Worm (Caenorhabditis elegans) whole organism, L1 larva: ENCODE data around the gene arrd-6.

ENCODE experiments used
- efl-1 ChIP-seq, 4 experiments: fragments of 150-350 bp; optimal IDR thresholded peaks in 3 of 4; peaks in 1 of 4; 1 replicate in 1 of 4; 2 replicates in 3 of 4; lab custom pipeline; 2014; ENCODE audit warnings: missing biosample characterization in 2 of 4, missing genetic modification characterization in 2 of 4, missing genetic modification reagents in 2 of 4
- egl-27 ChIP-seq, 2 experiments: fragments of 150-350 bp in 1 of 2; sonication (generic microtip); optimal IDR thresholded peaks; 3 replicates each; lab custom pipeline; 2017 to 2018; ENCODE audit warnings: missing biosample characterization in 2 of 2, missing genetic modification characterization in 2 of 2, missing genetic modification reagents in 2 of 2
- elt-3 ChIP-seq, 6 experiments: fragments of 150-350 bp in 1 of 6; sonication (generic microtip); optimal IDR thresholded peaks; 2 replicates each; lab custom pipeline; 2017 to 2018; ENCODE audit warnings: missing biosample characterization in 6 of 6, missing genetic modification characterization in 6 of 6, inconsistent platforms in 1 of 6
- ets-5 ChIP-seq: fragments of 200-800 bp; sonication (Bioruptor generic); IDR thresholded peaks from 2 replicates; pipeline ENCODE4 v1.3.6; 2022; ENCODE audit warnings: missing genetic modification characterization, missing compliant biosample characterization
- mep-1 ChIP-seq: fragments of 150-350 bp; optimal IDR thresholded peaks from 2 replicates; lab custom pipeline; 2014; ENCODE audit warnings: missing biosample characterization, missing genetic modification characterization
- nhr-11 ChIP-seq: fragments of 150-350 bp; optimal IDR thresholded peaks from 2 replicates; lab custom pipeline; 2014; ENCODE audit warnings: missing biosample characterization, missing genetic modification characterization
- nhr-12 ChIP-seq: sonication (generic microtip); optimal IDR thresholded peaks from 2 replicates; lab custom pipeline; 2017; ENCODE audit warnings: missing biosample characterization, missing genetic modification characterization
- nhr-71 ChIP-seq: sonication (generic microtip); optimal IDR thresholded peaks from 2 replicates; lab custom pipeline; 2016; ENCODE audit warnings: mild to moderate bottlenecking, missing genetic modification characterization, moderate library complexity, missing compliant biosample characterization
- skn-1 ChIP-seq: fragments of 150-350 bp; optimal IDR thresholded peaks from 2 replicates; lab custom pipeline; 2014; ENCODE audit warnings: missing biosample characterization, missing genetic modification characterization
- tbx-2 ChIP-seq: sonication (generic microtip); optimal IDR thresholded peaks from 2 replicates; lab custom pipeline; 2016; ENCODE audit warnings: missing genetic modification characterization, missing compliant biosample characterization
- zag-1 ChIP-seq: fragments of 150-350 bp; optimal IDR thresholded peaks from 2 replicates; lab custom pipeline; 2014; ENCODE audit warnings: missing biosample characterization, missing genetic modification characterization

DNA sequence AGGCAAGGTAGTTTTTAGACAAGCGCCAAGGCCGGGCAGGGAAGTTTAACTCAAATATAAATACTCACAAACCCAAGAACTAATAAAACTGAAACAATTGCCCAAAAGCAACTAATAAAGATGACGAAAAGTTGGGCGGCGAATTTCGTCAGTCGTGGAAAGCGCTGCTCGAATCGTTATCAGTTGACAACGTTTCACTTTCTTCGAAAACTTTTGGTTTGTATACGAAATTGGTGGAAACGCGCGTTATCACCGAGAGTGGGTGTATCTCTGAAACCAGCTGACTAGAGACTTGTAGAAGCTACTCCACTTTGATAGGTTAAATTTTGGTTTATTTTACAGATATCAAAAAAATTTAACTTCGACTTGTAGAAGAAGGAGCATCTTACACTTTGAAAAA, 10.5 kb downstream of the arrd-6 start:
- TF ChIP-seq nhr-71 (no peak), egl-27 (tag; optimal IDR thresholded peaks at IDR 0.05; lab: Kevin White, UChicago) (no peak), nhr-11 (no peak), tbx-2 (tag; lab: Kevin White, UChicago) (no peak), mep-1 (tag; lab: Kevin White, UChicago) (no peak), efl-1 (optimal IDR thresholded peaks at IDR 0.05; lab: Kevin White, UChicago) (no peak), efl-1 (GFP tag; optimal IDR thresholded peaks at IDR 0.05 in 1 of 2; lab: Kevin White, UChicago) (no peak), elt-3 (tag; optimal IDR thresholded peaks at IDR 0.05; lab: Kevin White, UChicago) (no peak), ets-5 (GFP tag; lab: Robert Waterston, UW) (no peak), zag-1 (no peak), nhr-12 (no peak), skn-1 (tag; lab: Kevin White, UChicago) (no peak)
